Fruit fly (Drosophila melanogaster) whole organism, prepupa: ENCODE measurements around the gene fwd.

Experiments
- CG16779 ChIP-seq: fragments of 200-800 bp; sonication (Bioruptor generic); optimal IDR thresholded peaks from 3 replicates; lab custom pipeline; 2017; ENCODE audit warnings: missing biosample characterization, mild to moderate bottlenecking, missing genetic modification characterization
- CG6792 ChIP-seq: fragments of 200-800 bp; sonication (Bioruptor generic); optimal IDR thresholded peaks from 3 replicates; lab custom pipeline; 2016; ENCODE audit warnings: missing biosample characterization, missing genetic modification characterization
- Gug ChIP-seq: fragments of 200-800 bp; sonication (Bioruptor generic); IDR thresholded peaks from 2 replicates; pipeline ENCODE4 v1.3.6; 2022; ENCODE audit warnings: missing biosample characterization, missing genetic modification characterization
- Lpt ChIP-seq: fragments of 200-800 bp; sonication (Bioruptor generic); optimal IDR thresholded peaks from 3 replicates; lab custom pipeline; 2016; ENCODE audit warnings: missing biosample characterization, missing genetic modification characterization
- OdsH ChIP-seq: fragments of 200-800 bp; sonication (Bioruptor generic); optimal IDR thresholded peaks from 3 replicates; lab custom pipeline; 2016; ENCODE audit warnings: missing biosample characterization, missing genetic modification characterization
- Smox ChIP-seq: fragments of 200-800 bp; sonication (Bioruptor generic); optimal IDR thresholded peaks from 3 replicates; lab custom pipeline; 2016; ENCODE audit warnings: missing biosample characterization, missing genetic modification characterization
- Sox14 ChIP-seq: fragments of 200-800 bp; sonication (Bioruptor generic); optimal IDR thresholded peaks from 3 replicates; lab custom pipeline; 2016; ENCODE audit warnings: missing biosample characterization, missing genetic modification characterization
- achi ChIP-seq: fragments of 200-800 bp; sonication (Bioruptor generic); optimal IDR thresholded peaks from 3 replicates; lab custom pipeline; 2016; ENCODE audit warnings: missing biosample characterization, missing genetic modification characterization
- lz ChIP-seq: fragments of 200-800 bp; sonication (Bioruptor generic); optimal IDR thresholded peaks from 3 replicates; lab custom pipeline; 2016; ENCODE audit warnings: missing biosample characterization, missing genetic modification characterization
- spab ChIP-seq: fragments of 200-800 bp; sonication (Bioruptor generic); optimal IDR thresholded peaks from 2 replicates; lab custom pipeline; 2017; ENCODE audit warnings: missing biosample characterization, mild to moderate bottlenecking, missing genetic modification characterization, missing genetic modification reagents

- no peak for TF ChIP-seq CG16779 (tag; lab: Kevin White, UChicago)
- no peak for TF ChIP-seq Smox (GFP tag; lab: Kevin White, UChicago)
- no peak for TF ChIP-seq Sox14 (GFP tag; lab: Kevin White, UChicago)
- no peak for TF ChIP-seq Lpt (GFP tag; lab: Kevin White, UChicago)
- TF ChIP-seq CG6792: no peak
- no peak for TF ChIP-seq OdsH
- no peak for TF ChIP-seq Gug
- no peak for TF ChIP-seq spab
- no peak for TF ChIP-seq achi
- no peak for TF ChIP-seq lz (GFP tag; lab: Kevin White, UChicago)
Measured at dm6 chr3L:292146-292776, 27.4 kb downstream of the fwd start.
